Worm (Caenorhabditis elegans) whole organism, young adult: Measurements from ENCODE around the gene skr-18.

Source experiments
- B0019.2 ChIP-seq: fragments of 200-800 bp; sonication (Bioruptor generic); conservative IDR thresholded peaks from 2 replicates; pipeline ENCODE4 v1.3.6; 2022; ENCODE audit warnings: missing genetic modification reagents, missing genetic modification characterization, missing compliant biosample characterization
- F52B5.7 ChIP-seq: sonication (generic microtip); optimal IDR thresholded peaks from 2 replicates; lab custom pipeline; 2016; ENCODE audit warnings: mild to moderate bottlenecking, missing genetic modification characterization, missing compliant biosample characterization
- ama-1 ChIP-seq, 3 experiments: fragments of 150-350 bp in 1 of 3; sonication (generic microtip) in 2 of 3; optimal IDR thresholded peaks; 2 replicates each; lab custom pipeline; 2014 to 2018; ENCODE audit warnings: missing biosample characterization in 2 of 3, missing genetic modification characterization in 2 of 3, missing genetic modification reagents in 2 of 3
- dpl-1 ChIP-seq: fragments of 150-350 bp; optimal IDR thresholded peaks from 2 replicates; lab custom pipeline; 2014; ENCODE audit warnings: missing biosample characterization, missing genetic modification reagents, missing genetic modification characterization
- egl-44 ChIP-seq: fragments of 200-800 bp; sonication (Bioruptor generic); IDR thresholded peaks from 2 replicates; pipeline ENCODE4 v1.3.6; 2022; ENCODE audit warnings: missing genetic modification reagents, missing genetic modification characterization, missing compliant biosample characterization
- lin-54 ChIP-seq: fragments of 200-800 bp; sonication (Bioruptor generic); optimal IDR thresholded peaks from 2 replicates; lab custom pipeline; 2018; ENCODE audit warnings: mild to moderate bottlenecking, missing genetic modification characterization, missing compliant biosample characterization
- nfya-2 ChIP-seq: fragments of 200-800 bp; sonication (Bioruptor generic); IDR thresholded peaks from 2 replicates; pipeline ENCODE4 v1.3.6; 2022; ENCODE audit warnings: missing genetic modification reagents, missing genetic modification characterization, missing compliant biosample characterization
- pha-4 ChIP-seq: fragments of 150-350 bp; sonication (generic microtip); optimal IDR thresholded peaks from 2 replicates; lab custom pipeline; 2014; ENCODE audit warnings: missing biosample characterization, missing genetic modification reagents, missing genetic modification characterization
- sdz-38 ChIP-seq: sonication (generic microtip); optimal IDR thresholded peaks from 2 replicates; lab custom pipeline; 2016; ENCODE audit warnings: missing genotype, missing genetic modification characterization, missing compliant biosample characterization
- sea-2 ChIP-seq: fragments of 200-800 bp; sonication (Bioruptor generic); IDR thresholded peaks from 2 replicates; pipeline ENCODE4 v1.3.6; 2022; ENCODE audit warnings: missing genetic modification characterization, missing compliant biosample characterization
- somi-1 ChIP-seq: fragments of 200-800 bp; sonication (Bioruptor generic); optimal IDR thresholded peaks from 2 replicates; lab custom pipeline; 2018; ENCODE audit warnings: mild to moderate bottlenecking, missing genetic modification characterization, missing compliant biosample characterization
- unc-62 ChIP-seq: fragments of 150-350 bp; optimal IDR thresholded peaks from 2 replicates; lab custom pipeline; 2014; ENCODE audit warnings: missing biosample characterization, missing genetic modification reagents, missing genetic modification characterization
- zfh-2 ChIP-seq: fragments of 200-800 bp; sonication (Bioruptor generic); conservative IDR thresholded peaks from 2 replicates; pipeline ENCODE4 v1.3.6; 2022; ENCODE audit warnings: missing genetic modification reagents, missing genetic modification characterization, missing compliant biosample characterization
- ztf-18 ChIP-seq: sonication (generic microtip); optimal IDR thresholded peaks from 2 replicates; lab custom pipeline; 2016; ENCODE audit warnings: missing genotype, mild to moderate bottlenecking, missing genetic modification characterization, missing compliant biosample characterization

DNA sequence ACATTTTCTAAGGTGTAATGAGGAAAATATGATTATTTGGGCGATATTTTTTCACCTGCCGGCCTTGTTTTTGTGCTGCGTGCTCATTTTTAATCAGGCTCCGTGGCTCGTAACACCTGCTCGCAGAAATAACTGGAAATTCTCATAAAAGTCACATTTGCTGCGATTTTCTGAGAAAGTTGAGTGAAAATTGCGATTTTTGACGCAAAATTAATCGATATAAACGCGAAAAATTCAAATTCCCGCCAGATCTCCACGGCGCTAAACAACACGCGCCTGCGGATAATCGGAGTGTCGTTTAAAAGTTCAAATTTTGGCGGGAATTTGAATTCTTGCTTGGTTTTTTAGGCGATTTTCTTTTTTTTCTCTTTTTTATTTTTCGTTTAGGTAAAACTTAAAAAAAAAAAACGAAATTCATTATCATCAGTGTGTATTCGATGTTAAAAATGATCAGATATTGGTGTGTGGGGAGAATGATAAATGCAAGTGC lies 11.8 kb upstream of the skr-18 start, which contains the start of gene Y55F3BL.6:
- TF ChIP-seq ztf-18 (tag; lab: Kevin White, UChicago): no peak
- no peak for TF ChIP-seq B0019.2 (GFP tag; lab: Robert Waterston, UW)
- TF ChIP-seq zfh-2: no peak
- no peak for TF ChIP-seq pha-4
- no peak for TF ChIP-seq F52B5.7
- no peak for TF ChIP-seq sea-2 (GFP tag; lab: Robert Waterston, UW)
- TF ChIP-seq dpl-1 (GFP tag; lab: Kevin White, UChicago): no peak
- no peak for TF ChIP-seq nfya-2
- no peak for TF ChIP-seq ama-1 (optimal IDR thresholded peaks at IDR 0.05; lab: Kevin White, UChicago)
- no peak for TF ChIP-seq ama-1 (GFP tag; optimal IDR thresholded peaks at IDR 0.05; lab: Kevin White, UChicago)
- TF ChIP-seq lin-54 (GFP tag; lab: Kevin White, UChicago): peak; percentile 89
- TF ChIP-seq unc-62 (GFP tag; lab: Kevin White, UChicago): no peak
- TF ChIP-seq sdz-38 (tag; lab: Kevin White, UChicago): no peak
- TF ChIP-seq somi-1 (GFP tag; lab: Kevin White, UChicago): no peak
- no peak for TF ChIP-seq egl-44
